Worm (Caenorhabditis elegans) whole organism, L1 larva: ENCODE data around the gene gst-7.

ENCODE experiments used
- Y116A8C.19 ChIP-seq: sonication (generic microtip); optimal IDR thresholded peaks from 2 replicates; lab custom pipeline; 2016; ENCODE audit warnings: missing compliant biosample characterization, missing genetic modification characterization, borderline replicate concordance
- aha-1 ChIP-seq: fragments of 150-350 bp; optimal IDR thresholded peaks from 2 replicates; lab custom pipeline; 2014; ENCODE audit warnings: missing biosample characterization, missing genetic modification characterization
- alr-1 ChIP-seq: fragments of 200-800 bp; sonication (Bioruptor generic); optimal IDR thresholded peaks from 2 replicates; lab custom pipeline; 2018; ENCODE audit warnings: borderline replicate concordance, mild to moderate bottlenecking, missing genetic modification characterization, missing compliant biosample characterization
- aly-2 ChIP-seq: fragments of 150-350 bp; optimal IDR thresholded peaks from 2 replicates; lab custom pipeline; 2014; ENCODE audit warnings: missing biosample characterization, missing genetic modification characterization
- ceh-82 ChIP-seq, 3 experiments: fragments of 150-350 bp in 1 of 3; sonication (generic microtip) in 2 of 3; optimal IDR thresholded peaks; 2 replicates each; lab custom pipeline; 2014 to 2017; ENCODE audit warnings: missing biosample characterization in 3 of 3, missing genetic modification characterization in 3 of 3
- ceh-90 ChIP-seq: sonication (generic microtip); optimal IDR thresholded peaks from 2 replicates; lab custom pipeline; 2016; ENCODE audit warnings: missing genetic modification characterization, missing compliant biosample characterization
- ces-1 ChIP-seq: fragments of 150-350 bp; optimal IDR thresholded peaks from 2 replicates; lab custom pipeline; 2014; ENCODE audit warnings: missing biosample characterization, missing genetic modification reagents, missing genetic modification characterization
- dsc-1 ChIP-seq: sonication (generic microtip); optimal IDR thresholded peaks from 2 replicates; lab custom pipeline; 2016; ENCODE audit warnings: mild to moderate bottlenecking, missing genetic modification characterization, missing compliant biosample characterization
- efl-3 ChIP-seq: fragments of 200-800 bp; sonication (Bioruptor generic); optimal IDR thresholded peaks from 2 replicates; lab custom pipeline; 2018; ENCODE audit warnings: mild to moderate bottlenecking, missing genetic modification characterization, missing compliant biosample characterization
- elt-2 ChIP-seq: sonication (generic microtip); optimal IDR thresholded peaks from 2 replicates; lab custom pipeline; 2016; ENCODE audit warnings: missing genetic modification characterization, mild to moderate bottlenecking, inconsistent platforms, missing compliant biosample characterization, missing genetic modification reagents
- fkh-4 ChIP-seq: sonication (generic microtip); optimal IDR thresholded peaks from 2 replicates; lab custom pipeline; 2016; ENCODE audit warnings: missing compliant biosample characterization, missing genetic modification characterization, borderline replicate concordance
- fos-1 ChIP-seq: fragments of 150-350 bp; optimal IDR thresholded peaks from 2 replicates; lab custom pipeline; 2014; ENCODE audit warnings: missing biosample characterization, missing genetic modification characterization
- grh-1 ChIP-seq: fragments of 200-800 bp; sonication (Bioruptor generic); IDR thresholded peaks from 2 replicates; pipeline ENCODE4 v1.3.6; 2022; ENCODE audit warnings: missing genetic modification reagents, missing genetic modification characterization, missing compliant biosample characterization
- hpl-2 ChIP-seq: fragments of 150-350 bp; optimal IDR thresholded peaks from 2 replicates; lab custom pipeline; 2014; ENCODE audit warnings: missing biosample characterization, missing genetic modification reagents, missing genetic modification characterization
- jun-1 ChIP-seq: fragments of 150-350 bp; optimal IDR thresholded peaks from 2 replicates; lab custom pipeline; 2014; ENCODE audit warnings: missing biosample characterization, missing genetic modification reagents, missing genetic modification characterization
- lin-15B ChIP-seq: fragments of 150-350 bp; sonication (generic microtip); optimal IDR thresholded peaks from 3 replicates; lab custom pipeline; 2014; ENCODE audit warnings: missing biosample characterization, missing genetic modification characterization
- lin-35 ChIP-seq, 2 experiments: fragments of 150-350 bp; optimal IDR thresholded peaks; 2 replicates each; lab custom pipeline; 2014; ENCODE audit warnings: missing biosample characterization in 2 of 2, missing genetic modification characterization in 2 of 2, missing genetic modification reagents in 2 of 2
- lir-3 ChIP-seq: sonication (generic microtip); optimal IDR thresholded peaks from 2 replicates; lab custom pipeline; 2016; ENCODE audit warnings: mild to moderate bottlenecking, missing genetic modification characterization, moderate library complexity, missing compliant biosample characterization; ENCODE audit not compliant: poor library complexity
- lsy-2 ChIP-seq, 2 experiments: fragments of 150-350 bp; optimal IDR thresholded peaks; 2 replicates each; lab custom pipeline; 2014; ENCODE audit warnings: missing biosample characterization in 2 of 2, missing genetic modification characterization in 2 of 2
- mef-2 ChIP-seq: fragments of 150-350 bp; optimal IDR thresholded peaks from 2 replicates; lab custom pipeline; 2014; ENCODE audit warnings: missing biosample characterization, missing genetic modification characterization
- nhr-11 ChIP-seq: fragments of 150-350 bp; optimal IDR thresholded peaks from 2 replicates; lab custom pipeline; 2014; ENCODE audit warnings: missing biosample characterization, missing genetic modification characterization
- nhr-19 ChIP-seq: fragments of 200-800 bp; sonication (Bioruptor generic); conservative IDR thresholded peaks from 2 replicates; pipeline ENCODE4 v1.3.6; 2022; ENCODE audit warnings: missing genetic modification characterization, missing compliant biosample characterization
- nhr-237 ChIP-seq: fragments of 150-350 bp; optimal IDR thresholded peaks from 2 replicates; lab custom pipeline; 2014; ENCODE audit warnings: missing biosample characterization, missing genetic modification characterization
- nhr-71 ChIP-seq: sonication (generic microtip); optimal IDR thresholded peaks from 2 replicates; lab custom pipeline; 2016; ENCODE audit warnings: mild to moderate bottlenecking, missing genetic modification characterization, moderate library complexity, missing compliant biosample characterization
- nhr-77 ChIP-seq: fragments of 150-350 bp; optimal IDR thresholded peaks from 2 replicates; lab custom pipeline; 2014; ENCODE audit warnings: missing biosample characterization, missing genetic modification characterization
- nhr-84 ChIP-seq: sonication (generic microtip); optimal IDR thresholded peaks from 2 replicates; lab custom pipeline; 2017; ENCODE audit warnings: missing biosample characterization, missing genetic modification characterization
- pag-3 ChIP-seq: sonication (generic microtip); optimal IDR thresholded peaks from 2 replicates; lab custom pipeline; 2017; ENCODE audit warnings: missing genetic modification characterization, mild to moderate bottlenecking, missing compliant biosample characterization, antibody characterized with exemption, borderline replicate concordance; ENCODE audit not compliant: insufficient read depth
- pax-3 ChIP-seq: fragments of 200-800 bp; sonication (Bioruptor generic); optimal IDR thresholded peaks from 2 replicates; lab custom pipeline; 2018; ENCODE audit warnings: mild to moderate bottlenecking, missing genetic modification characterization, moderate library complexity, missing compliant biosample characterization
- snpc-4 ChIP-seq: fragments of 150-350 bp; optimal IDR thresholded peaks from 2 replicates; lab custom pipeline; 2014; ENCODE audit warnings: missing biosample characterization, missing genetic modification characterization
- sptf-1 ChIP-seq: fragments of 150-350 bp; optimal IDR thresholded peaks from 2 replicates; lab custom pipeline; 2014; ENCODE audit warnings: missing biosample characterization, missing genetic modification characterization
- sup-37 ChIP-seq: fragments of 200-800 bp; sonication (Bioruptor generic); optimal IDR thresholded peaks from 2 replicates; lab custom pipeline; 2018; ENCODE audit warnings: mild to moderate bottlenecking, missing genetic modification characterization, missing compliant biosample characterization
- tbx-2 ChIP-seq: sonication (generic microtip); optimal IDR thresholded peaks from 2 replicates; lab custom pipeline; 2016; ENCODE audit warnings: missing genetic modification characterization, missing compliant biosample characterization
- unc-130 ChIP-seq: fragments of 150-350 bp; optimal IDR thresholded peaks from 2 replicates; lab custom pipeline; 2017; ENCODE audit warnings: missing biosample characterization, missing genetic modification characterization, inconsistent platforms
- unc-30 ChIP-seq: sonication (generic microtip); optimal IDR thresholded peaks from 2 replicates; lab custom pipeline; 2017; ENCODE audit warnings: missing biosample characterization, missing genetic modification characterization
- unc-62 ChIP-seq: fragments of 150-350 bp; optimal IDR thresholded peaks from 2 replicates; lab custom pipeline; 2014; ENCODE audit warnings: missing biosample characterization, missing genetic modification reagents, missing genetic modification characterization
- unc-86 ChIP-seq: sonication (generic microtip); optimal IDR thresholded peaks from 2 replicates; lab custom pipeline; 2016; ENCODE audit warnings: missing genetic modification characterization, missing compliant biosample characterization
- unc-98 ChIP-seq: fragments of 200-800 bp; sonication (Bioruptor generic); IDR thresholded peaks from 2 replicates; pipeline ENCODE4 v1.3.6; 2022; ENCODE audit warnings: missing genetic modification characterization, missing compliant biosample characterization
- vab-15 ChIP-seq: sonication (generic microtip); optimal IDR thresholded peaks from 2 replicates; lab custom pipeline; 2017; ENCODE audit warnings: missing genotype, mild to moderate bottlenecking, missing genetic modification characterization, missing compliant biosample characterization
- xbp-1 ChIP-seq: sonication (generic microtip); optimal IDR thresholded peaks from 2 replicates; lab custom pipeline; 2016; ENCODE audit warnings: missing genetic modification characterization, missing compliant biosample characterization
- zip-4 ChIP-seq: fragments of 200-800 bp; sonication (Bioruptor generic); optimal IDR thresholded peaks from 2 replicates; lab custom pipeline; 2018; ENCODE audit warnings: mild to moderate bottlenecking, missing genetic modification characterization, moderate library complexity, missing compliant biosample characterization
- ztf-11 ChIP-seq, 2 experiments: sonication (generic microtip); optimal IDR thresholded peaks; 2 replicates each; lab custom pipeline; 2016 to 2017; ENCODE audit warnings: missing genetic modification characterization in 2 of 2, missing biosample characterization in 1 of 2, missing compliant biosample characterization in 1 of 2

gst-7 gene

ce11 chrII:4881727-4882126 lies at the start of gene gst-7 (continued):
- no peak for TF ChIP-seq lsy-2 (tag; optimal IDR thresholded peaks at IDR 0.05; lab: Kevin White, UChicago)
- TF ChIP-seq xbp-1, result no peak
- TF ChIP-seq jun-1 (tag; lab: Kevin White, UChicago), result no peak
- TF ChIP-seq alr-1 (tag; lab: Kevin White, UChicago), result no peak
- no peak for TF ChIP-seq hpl-2 (GFP tag; lab: Kevin White, UChicago)
- TF ChIP-seq ztf-11 (tag; optimal IDR thresholded peaks at IDR 0.05; lab: Kevin White, UChicago), result no peak
- no peak for TF ChIP-seq ces-1 (GFP tag; lab: Kevin White, UChicago)
- TF ChIP-seq sptf-1, result no peak
- TF ChIP-seq unc-62, result no peak
- TF ChIP-seq pag-3 (tag; lab: Kevin White, UChicago), result no peak
- TF ChIP-seq lin-15B, result no peak
- TF ChIP-seq aly-2 (tag; lab: Kevin White, UChicago), result no peak
- TF ChIP-seq unc-86 (tag; lab: Kevin White, UChicago), result no peak
- no peak for TF ChIP-seq pax-3 (tag; lab: Kevin White, UChicago)
- no peak for TF ChIP-seq mef-2 (tag; lab: Kevin White, UChicago)
- TF ChIP-seq lir-3 (tag; lab: Kevin White, UChicago), result no peak
- no peak for TF ChIP-seq unc-130 (tag; lab: Kevin White, UChicago)
- peak in 1 of 2 experiments; percentile 68 for TF ChIP-seq lin-35 (GFP tag; optimal IDR thresholded peaks at IDR 0.05; lab: Kevin White, UChicago)
- TF ChIP-seq efl-3, result no peak
- TF ChIP-seq tbx-2 (tag; lab: Kevin White, UChicago), result peak; percentile 40
- peak; percentile 87 for TF ChIP-seq elt-2 (tag; lab: Kevin White, UChicago)
- TF ChIP-seq sup-37 (GFP tag; lab: Kevin White, UChicago), result no peak
- no peak for TF ChIP-seq unc-30 (tag; lab: Kevin White, UChicago)
- 0 out of 2 replicates have a peak, but pooled peaks have one; percentile 8 for TF ChIP-seq nhr-19 (GFP tag; lab: Robert Waterston, UW)
- peak; percentile 48 for TF ChIP-seq nhr-71
- no peak for TF ChIP-seq dsc-1 (tag; lab: Kevin White, UChicago)
- no peak for TF ChIP-seq unc-98
- no peak for TF ChIP-seq aha-1
- TF ChIP-seq nhr-11, result no peak
- TF ChIP-seq fos-1, result no peak

ce11 chrII:4834761-4835160 lies 47.1 kb upstream of the gst-7 start, which contains the start of the genes C33F10.11 and C33F10.1:
TSS of gene C33F10.11 (minus strand) at chrII:4834861.
TSS of gene C33F10.1 (plus strand) at chrII:4835023.
- TF ChIP-seq lin-35 (GFP tag; optimal IDR thresholded peaks at IDR 0.05; lab: Kevin White, UChicago), result no peak
- no peak for TF ChIP-seq snpc-4 (tag; lab: Kevin White, UChicago)

ce11 chrII:4837659-4838058 lies 44.2 kb upstream of the gst-7 start, which contains the start of gene C33F10.12:
TSS of gene C33F10.12 (minus strand) at chrII:4837759.
- no peak for TF ChIP-seq lin-35 (GFP tag; optimal IDR thresholded peaks at IDR 0.05; lab: Kevin White, UChicago)
- no peak for TF ChIP-seq fkh-4 (tag; lab: Kevin White, UChicago)
- TF ChIP-seq lin-15B, result no peak
- no peak for TF ChIP-seq ceh-90 (tag; lab: Kevin White, UChicago)
- no peak for TF ChIP-seq nhr-237
- no peak for TF ChIP-seq zip-4 (GFP tag; lab: Kevin White, UChicago)
- no peak for TF ChIP-seq nhr-19 (GFP tag; lab: Robert Waterston, UW)
- TF ChIP-seq nhr-84 (tag; lab: Kevin White, UChicago), result no peak
- TF ChIP-seq unc-86 (tag; lab: Kevin White, UChicago), result no peak
- TF ChIP-seq Y116A8C.19 (tag; lab: Kevin White, UChicago), result no peak
- TF ChIP-seq elt-2 (tag; lab: Kevin White, UChicago), result no peak
- TF ChIP-seq nhr-77 (tag; lab: Kevin White, UChicago), result no peak
- TF ChIP-seq aha-1, result no peak
- TF ChIP-seq ceh-82 (tag; optimal IDR thresholded peaks at IDR 0.05; lab: Kevin White, UChicago), result no peak
- TF ChIP-seq vab-15, result no peak
- no peak for TF ChIP-seq grh-1 (GFP tag; lab: Robert Waterston, UW)
